Worm (Caenorhabditis elegans) whole organism, L1 larva: Measurements from ENCODE around the gene F25H9.2.

ENCODE experiments used
- F16B12.6 ChIP-seq: fragments of 150-350 bp; optimal IDR thresholded peaks from 2 replicates; lab custom pipeline; 2014; ENCODE audit warnings: missing biosample characterization, missing genetic modification characterization
- Y116A8C.19 ChIP-seq: sonication (generic microtip); optimal IDR thresholded peaks from 2 replicates; lab custom pipeline; 2016; ENCODE audit warnings: missing compliant biosample characterization, missing genetic modification characterization, borderline replicate concordance
- aha-1 ChIP-seq: fragments of 150-350 bp; optimal IDR thresholded peaks from 2 replicates; lab custom pipeline; 2014; ENCODE audit warnings: missing biosample characterization, missing genetic modification characterization
- blmp-1 ChIP-seq: fragments of 150-350 bp; optimal IDR thresholded peaks from 2 replicates; lab custom pipeline; 2014; ENCODE audit warnings: missing biosample characterization, missing genetic modification characterization
- ceh-63 ChIP-seq: fragments of 200-800 bp; sonication (Bioruptor generic); optimal IDR thresholded peaks from 2 replicates; lab custom pipeline; 2018; ENCODE audit warnings: mild to moderate bottlenecking, missing genetic modification characterization, missing compliant biosample characterization
- ceh-90 ChIP-seq: sonication (generic microtip); optimal IDR thresholded peaks from 2 replicates; lab custom pipeline; 2016; ENCODE audit warnings: missing genetic modification characterization, missing compliant biosample characterization
- efl-1 ChIP-seq, 4 experiments: fragments of 150-350 bp; optimal IDR thresholded peaks in 3 of 4; peaks in 1 of 4; 1 replicate in 1 of 4; 2 replicates in 3 of 4; lab custom pipeline; 2014; ENCODE audit warnings: missing biosample characterization in 2 of 4, missing genetic modification characterization in 2 of 4, missing genetic modification reagents in 2 of 4
- egl-13 ChIP-seq: sonication (generic microtip); optimal IDR thresholded peaks from 2 replicates; lab custom pipeline; 2016; ENCODE audit warnings: missing genotype, missing genetic modification reagents, missing genetic modification characterization, missing compliant biosample characterization
- elt-2 ChIP-seq: sonication (generic microtip); optimal IDR thresholded peaks from 2 replicates; lab custom pipeline; 2016; ENCODE audit warnings: missing genetic modification characterization, mild to moderate bottlenecking, inconsistent platforms, missing compliant biosample characterization, missing genetic modification reagents
- elt-3 ChIP-seq, 6 experiments: fragments of 150-350 bp in 1 of 6; sonication (generic microtip); optimal IDR thresholded peaks; 2 replicates each; lab custom pipeline; 2017 to 2018; ENCODE audit warnings: missing biosample characterization in 6 of 6, missing genetic modification characterization in 6 of 6, inconsistent platforms in 1 of 6
- fkh-4 ChIP-seq: sonication (generic microtip); optimal IDR thresholded peaks from 2 replicates; lab custom pipeline; 2016; ENCODE audit warnings: missing compliant biosample characterization, missing genetic modification characterization, borderline replicate concordance
- hlh-17 ChIP-seq: fragments of 200-800 bp; sonication (Bioruptor generic); optimal IDR thresholded peaks from 2 replicates; lab custom pipeline; 2018; ENCODE audit warnings: missing genetic modification characterization, mild to moderate bottlenecking, missing compliant biosample characterization, moderate library complexity, borderline replicate concordance
- irx-1 ChIP-seq: sonication (generic microtip); optimal IDR thresholded peaks from 2 replicates; lab custom pipeline; 2016; ENCODE audit warnings: missing genetic modification characterization, missing compliant biosample characterization
- jun-1 ChIP-seq: fragments of 150-350 bp; optimal IDR thresholded peaks from 2 replicates; lab custom pipeline; 2014; ENCODE audit warnings: missing biosample characterization, missing genetic modification reagents, missing genetic modification characterization
- lin-14 ChIP-seq: fragments of 200-800 bp; sonication (Bioruptor generic); optimal IDR thresholded peaks from 2 replicates; lab custom pipeline; 2018; ENCODE audit warnings: mild to moderate bottlenecking, missing genetic modification characterization, moderate library complexity, missing compliant biosample characterization
- lin-39 ChIP-seq: fragments of 150-350 bp; optimal IDR thresholded peaks from 2 replicates; lab custom pipeline; 2014; ENCODE audit warnings: missing biosample characterization, missing genetic modification reagents, missing genetic modification characterization
- lir-3 ChIP-seq: sonication (generic microtip); optimal IDR thresholded peaks from 2 replicates; lab custom pipeline; 2016; ENCODE audit warnings: mild to moderate bottlenecking, missing genetic modification characterization, moderate library complexity, missing compliant biosample characterization; ENCODE audit not compliant: poor library complexity
- mdl-1 ChIP-seq, 2 experiments: fragments of 150-350 bp; optimal IDR thresholded peaks; 2 replicates each; lab custom pipeline; 2014 to 2017; ENCODE audit warnings: missing biosample characterization in 2 of 2, missing genetic modification characterization in 2 of 2, inconsistent platforms in 1 of 2
- mef-2 ChIP-seq: fragments of 150-350 bp; optimal IDR thresholded peaks from 2 replicates; lab custom pipeline; 2014; ENCODE audit warnings: missing biosample characterization, missing genetic modification characterization
- mep-1 ChIP-seq: fragments of 150-350 bp; optimal IDR thresholded peaks from 2 replicates; lab custom pipeline; 2014; ENCODE audit warnings: missing biosample characterization, missing genetic modification characterization
- nhr-11 ChIP-seq: fragments of 150-350 bp; optimal IDR thresholded peaks from 2 replicates; lab custom pipeline; 2014; ENCODE audit warnings: missing biosample characterization, missing genetic modification characterization
- nhr-19 ChIP-seq: fragments of 200-800 bp; sonication (Bioruptor generic); conservative IDR thresholded peaks from 2 replicates; pipeline ENCODE4 v1.3.6; 2022; ENCODE audit warnings: missing genetic modification characterization, missing compliant biosample characterization
- nhr-20 ChIP-seq: sonication (generic microtip); optimal IDR thresholded peaks from 2 replicates; lab custom pipeline; 2016; ENCODE audit warnings: mild to moderate bottlenecking, missing genetic modification characterization, missing compliant biosample characterization
- nhr-76 ChIP-seq: sonication (generic microtip); optimal IDR thresholded peaks from 2 replicates; lab custom pipeline; 2017; ENCODE audit warnings: missing biosample characterization, missing genetic modification characterization
- nhr-90 ChIP-seq: sonication (generic microtip); optimal IDR thresholded peaks from 2 replicates; lab custom pipeline; 2016; ENCODE audit warnings: mild to moderate bottlenecking, missing genetic modification characterization, missing compliant biosample characterization; ENCODE audit not compliant: poor library complexity
- rnt-1 ChIP-seq: sonication (generic microtip); optimal IDR thresholded peaks from 2 replicates; lab custom pipeline; 2016; ENCODE audit warnings: mild to moderate bottlenecking, missing genetic modification characterization, moderate library complexity, missing compliant biosample characterization
- snu-23 ChIP-seq: sonication (generic microtip); optimal IDR thresholded peaks from 2 replicates; lab custom pipeline; 2016; ENCODE audit warnings: missing genetic modification characterization, missing compliant biosample characterization
- sox-4 ChIP-seq: sonication (generic microtip); optimal IDR thresholded peaks from 2 replicates; lab custom pipeline; 2016; ENCODE audit warnings: missing genetic modification characterization, missing compliant biosample characterization
- sup-37 ChIP-seq: fragments of 200-800 bp; sonication (Bioruptor generic); optimal IDR thresholded peaks from 2 replicates; lab custom pipeline; 2018; ENCODE audit warnings: mild to moderate bottlenecking, missing genetic modification characterization, missing compliant biosample characterization
- swsn-7 ChIP-seq: sonication (generic microtip); optimal IDR thresholded peaks from 2 replicates; lab custom pipeline; 2016; ENCODE audit warnings: missing genetic modification characterization, missing compliant biosample characterization
- unc-86 ChIP-seq: sonication (generic microtip); optimal IDR thresholded peaks from 2 replicates; lab custom pipeline; 2016; ENCODE audit warnings: missing genetic modification characterization, missing compliant biosample characterization
- vab-15 ChIP-seq: sonication (generic microtip); optimal IDR thresholded peaks from 2 replicates; lab custom pipeline; 2017; ENCODE audit warnings: missing genotype, mild to moderate bottlenecking, missing genetic modification characterization, missing compliant biosample characterization
- xbp-1 ChIP-seq: sonication (generic microtip); optimal IDR thresholded peaks from 2 replicates; lab custom pipeline; 2016; ENCODE audit warnings: missing genetic modification characterization, missing compliant biosample characterization
- zag-1 ChIP-seq: fragments of 150-350 bp; optimal IDR thresholded peaks from 2 replicates; lab custom pipeline; 2014; ENCODE audit warnings: missing biosample characterization, missing genetic modification characterization
- ztf-4 ChIP-seq: fragments of 150-350 bp; optimal IDR thresholded peaks from 2 replicates; lab custom pipeline; 2014; ENCODE audit warnings: missing biosample characterization, missing genetic modification characterization

Gene F25H9.2

DNA sequence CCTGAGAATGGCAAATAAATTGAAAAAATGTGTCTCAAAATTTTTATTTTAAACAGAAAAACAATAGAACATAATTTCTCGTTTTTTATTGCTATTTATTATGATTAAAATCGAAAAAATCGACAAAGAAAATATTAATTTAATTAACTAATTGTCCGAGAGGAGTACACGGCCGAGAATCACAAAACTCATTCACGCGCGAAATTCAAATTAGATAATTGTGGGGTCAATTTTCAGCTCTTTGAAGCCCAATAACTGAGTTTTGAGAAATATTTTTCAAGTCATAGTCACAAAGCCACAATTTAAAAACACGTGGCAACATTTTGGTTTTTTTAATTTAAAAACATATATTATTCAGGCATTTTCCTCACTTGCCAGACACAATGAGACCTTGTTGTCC, 48.8 kb upstream of the F25H9.2 start (continued):
- TF ChIP-seq swsn-7 (tag; lab: Kevin White, UChicago) (peak; percentile 44), snu-23 (peak; percentile 44), efl-1 (optimal IDR thresholded peaks at IDR 0.05; lab: Kevin White, UChicago) (peak; percentile 89), efl-1 (GFP tag; optimal IDR thresholded peaks at IDR 0.05 in 1 of 2; lab: Kevin White, UChicago) (peak; percentile 89 to 99), ceh-90 (tag; lab: Kevin White, UChicago) (peak; percentile 81), mdl-1 (tag; optimal IDR thresholded peaks at IDR 0.05; lab: Kevin White, UChicago) (no peak), unc-86 (tag; lab: Kevin White, UChicago) (no peak), aha-1 (tag; lab: Kevin White, UChicago) (no peak), mep-1 (tag; lab: Kevin White, UChicago) (peak; percentile 3), elt-3 (tag; optimal IDR thresholded peaks at IDR 0.05; lab: Kevin White, UChicago) (no peak), Y116A8C.19 (no peak), nhr-76 (no peak), F16B12.6 (tag; lab: Kevin White, UChicago) (no peak), rnt-1 (peak; percentile 82), mef-2 (tag; lab: Kevin White, UChicago) (no peak), lir-3 (tag; lab: Kevin White, UChicago) (peak; percentile 82), fkh-4 (tag; lab: Kevin White, UChicago) (peak; percentile 56), lin-14 (GFP tag; lab: Kevin White, UChicago) (peak; percentile 30), sox-4 (peak; percentile 23), egl-13 (peak; percentile 36)

DNA sequence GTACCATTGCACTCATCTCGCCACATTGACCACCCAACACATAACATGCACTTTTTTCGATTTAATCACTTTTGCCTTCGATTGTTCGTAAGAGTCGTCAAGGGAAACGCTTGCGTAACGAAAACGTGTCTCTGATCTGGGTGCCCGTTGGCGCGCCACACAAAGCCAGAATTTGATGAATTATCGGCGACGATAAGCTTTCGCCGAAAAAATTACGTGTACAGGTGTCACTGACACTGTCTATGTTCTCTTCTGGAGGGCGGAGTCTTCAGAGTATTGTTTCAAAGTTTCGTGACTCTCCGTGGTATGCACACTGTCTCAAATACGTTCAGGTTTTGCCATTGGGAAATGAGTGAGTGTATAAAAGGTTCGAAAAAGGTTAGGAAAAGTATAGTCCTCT, 47.2 kb upstream of the F25H9.2 start, which contains the start of gene F53F1.4:
F53F1.4 (plus strand) TSS at position 390 of the 400 bp plus-strand sequence.
- TF ChIP-seq blmp-1 (tag; lab: Kevin White, UChicago), result peak; percentile 85
- no peak for TF ChIP-seq ceh-63 (GFP tag; lab: Kevin White, UChicago)

DNA sequence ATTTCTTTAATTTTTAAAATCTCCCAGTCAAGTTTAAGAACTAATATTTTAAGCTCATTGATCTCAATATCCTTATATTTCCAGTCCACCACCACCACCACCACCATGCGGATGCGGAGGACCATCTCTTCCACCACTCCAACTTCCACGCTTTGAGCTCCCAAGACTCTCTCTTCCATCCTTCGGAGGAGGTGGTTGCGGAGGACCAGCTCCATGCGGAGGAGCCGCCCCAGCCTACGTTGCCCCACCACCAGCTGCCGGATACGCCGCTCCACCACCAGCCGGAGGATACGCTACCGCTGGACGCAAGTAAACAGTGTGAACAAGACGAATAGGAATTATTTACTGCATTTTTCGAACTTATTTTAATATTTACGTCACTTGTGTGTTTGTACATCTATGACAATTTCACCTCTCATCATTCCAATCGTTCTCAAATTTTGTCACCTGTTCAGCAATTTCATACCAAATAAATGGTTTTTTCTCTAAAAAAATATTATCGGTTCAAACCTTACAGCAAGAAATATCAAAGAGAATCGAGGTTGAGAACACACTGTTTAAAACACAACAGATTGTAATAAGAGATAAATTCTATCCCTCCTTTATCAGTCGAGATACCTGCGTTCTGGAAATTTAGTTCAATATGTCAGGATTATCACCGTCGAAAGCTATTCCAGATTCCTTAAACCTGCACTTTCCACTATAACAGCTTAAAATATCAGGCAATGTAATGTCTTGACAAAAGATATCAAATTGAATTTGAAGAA, 46.5 kb upstream of the F25H9.2 start:
- no peak for TF ChIP-seq fkh-4 (tag; lab: Kevin White, UChicago)
- no peak for TF ChIP-seq zag-1 (tag; lab: Kevin White, UChicago)
- no peak for TF ChIP-seq mdl-1 (tag; optimal IDR thresholded peaks at IDR 0.05; lab: Kevin White, UChicago)
- TF ChIP-seq nhr-76, result no peak
- no peak for TF ChIP-seq sup-37 (GFP tag; lab: Kevin White, UChicago)
- no peak for TF ChIP-seq nhr-11
- TF ChIP-seq nhr-90 (tag; lab: Kevin White, UChicago), result no peak
- TF ChIP-seq irx-1, result no peak
- TF ChIP-seq nhr-20 (tag; lab: Kevin White, UChicago), result no peak
- no peak for TF ChIP-seq elt-2 (tag; lab: Kevin White, UChicago)
- TF ChIP-seq nhr-19 (GFP tag; lab: Robert Waterston, UW), result no peak
- no peak for TF ChIP-seq hlh-17 (GFP tag; lab: Kevin White, UChicago)
- no peak for TF ChIP-seq lin-39 (tag; lab: Kevin White, UChicago)
- no peak for TF ChIP-seq xbp-1 (tag; lab: Kevin White, UChicago)
- no peak for TF ChIP-seq elt-3 (tag; optimal IDR thresholded peaks at IDR 0.05; lab: Kevin White, UChicago)
- TF ChIP-seq vab-15 (tag; lab: Kevin White, UChicago), result no peak

DNA sequence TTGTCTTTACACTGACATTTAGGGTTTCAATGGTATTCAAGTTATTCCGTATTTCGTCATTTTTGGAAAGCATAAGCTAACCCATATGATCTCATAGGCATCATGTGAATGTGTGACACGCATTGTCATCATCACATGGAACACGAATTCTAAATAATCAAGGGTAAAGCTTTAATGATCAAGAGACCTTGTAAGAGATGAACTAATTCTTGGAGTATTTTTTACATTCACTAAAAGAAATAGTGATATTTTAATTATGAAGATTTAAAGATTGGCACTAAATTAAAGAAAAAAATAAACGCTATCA, 45.9 kb upstream of the F25H9.2 start:
- no peak for TF ChIP-seq lin-14 (GFP tag; lab: Kevin White, UChicago)
- TF ChIP-seq elt-3 (tag; optimal IDR thresholded peaks at IDR 0.05; lab: Kevin White, UChicago), result no peak
- TF ChIP-seq ztf-4 (tag; lab: Kevin White, UChicago), result peak; percentile 70
- TF ChIP-seq jun-1 (tag; lab: Kevin White, UChicago), result peak; percentile 15
